Worm (Caenorhabditis elegans): ENCODE measurements around the gene C18B12.4.

DNA sequence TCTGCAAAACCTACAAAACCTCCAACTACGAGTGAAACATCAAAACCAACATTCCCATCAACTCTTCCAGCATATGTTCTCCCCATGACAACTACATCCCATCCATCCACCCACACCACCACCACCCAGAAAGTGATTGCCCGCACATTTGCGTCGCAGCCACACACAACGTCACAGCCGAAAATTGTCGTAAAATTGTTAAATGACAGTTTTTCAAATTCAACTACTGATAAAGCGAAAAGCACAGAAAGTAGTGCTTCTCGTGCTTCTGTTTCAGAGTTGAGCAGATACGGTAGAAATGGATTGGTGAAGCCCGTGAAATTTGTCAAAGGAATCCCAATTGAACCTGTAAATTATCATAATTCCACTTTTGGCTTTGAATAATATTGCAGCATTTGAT is 47.4 kb upstream of the C18B12.4 start:
- no peak for TF ChIP-seq nhr-237 (tag; optimal IDR thresholded peaks at IDR 0.05)
- no peak for TF ChIP-seq nfya-1 (tag; optimal IDR thresholded peaks at IDR 0.05; ENCODE audit: insufficient read depth)
- TF ChIP-seq skn-1 (tag; optimal IDR thresholded peaks at IDR 0.05), result no peak
- no peak for TF ChIP-seq fos-1 (tag; optimal IDR thresholded peaks at IDR 0.05)
- peak; percentile 50 for TF ChIP-seq elt-2 (tag; optimal IDR thresholded peaks at IDR 0.05)
- TF ChIP-seq aly-2 (tag; optimal IDR thresholded peaks at IDR 0.05), result no peak
- no peak for TF ChIP-seq nhr-28 (tag; optimal IDR thresholded peaks at IDR 0.05)

Data from whole organism, L3 larva.